Fruit fly (Drosophila melanogaster) whole organism, embryonic: ENCODE data around the gene EAChm.
A peak's percentile ranks its signal among the peaks of the same experiment; 100 is the strongest.

ENCODE experiments used
- C15 ChIP-seq: fragments of 200-800 bp; sonication (Bioruptor generic); IDR thresholded peaks from 3 replicates; pipeline ENCODE4 v1.3.6; 2022; ENCODE audit warnings: missing biosample characterization, missing genetic modification characterization
- CG11504 ChIP-seq: fragments of 200-800 bp; sonication (Bioruptor generic); optimal IDR thresholded peaks from 3 replicates; lab custom pipeline; 2019; ENCODE audit warnings: missing biosample characterization, mild to moderate bottlenecking, missing genetic modification characterization, moderate library complexity
- CG11696 ChIP-seq: fragments of 200-800 bp; sonication (Bioruptor generic); IDR thresholded peaks from 2 replicates; pipeline ENCODE4 v1.3.6; 2022; ENCODE audit warnings: missing biosample characterization, missing genetic modification characterization
- CG12391 ChIP-seq: fragments of 200-800 bp; sonication (Bioruptor generic); optimal IDR thresholded peaks from 3 replicates; lab custom pipeline; 2018; ENCODE audit warnings: missing biosample characterization, mild to moderate bottlenecking, missing genetic modification characterization, moderate library complexity
- CG12769 ChIP-seq: fragments of 200-800 bp; sonication (Bioruptor generic); optimal IDR thresholded peaks from 2 replicates; lab custom pipeline; 2019; ENCODE audit warnings: missing biosample characterization, mild to moderate bottlenecking, missing genetic modification characterization, moderate library complexity
- CG13287 ChIP-seq: fragments of 200-800 bp; sonication (Bioruptor generic); IDR thresholded peaks from 2 replicates; pipeline ENCODE4 v1.3.6; 2022; ENCODE audit warnings: missing biosample characterization, missing genetic modification characterization; ENCODE audit not compliant: partially characterized antibody
- CG13624 ChIP-seq: fragments of 200-800 bp; sonication (Bioruptor generic); optimal IDR thresholded peaks from 2 replicates; lab custom pipeline; 2016; ENCODE audit warnings: missing biosample characterization, missing genetic modification characterization
- CG13894 ChIP-seq: fragments of 200-800 bp; sonication (Bioruptor generic); optimal IDR thresholded peaks from 3 replicates; lab custom pipeline; 2018; ENCODE audit warnings: missing biosample characterization, mild to moderate bottlenecking, missing genetic modification characterization, moderate library complexity
- CG1603 ChIP-seq: fragments of 200-800 bp; sonication (Bioruptor generic); optimal IDR thresholded peaks from 2 replicates; lab custom pipeline; 2019; ENCODE audit warnings: missing biosample characterization, mild to moderate bottlenecking, missing genetic modification characterization, moderate library complexity
- CG17186 ChIP-seq: fragments of 200-800 bp; sonication (Bioruptor generic); optimal IDR thresholded peaks from 3 replicates; lab custom pipeline; 2017; ENCODE audit warnings: missing biosample characterization, missing genetic modification reagents, missing genetic modification characterization
- CG17612 ChIP-seq: fragments of 200-800 bp; sonication (Bioruptor generic); IDR thresholded peaks from 2 replicates; pipeline ENCODE4 v1.3.6; 2022; ENCODE audit warnings: missing biosample characterization, missing genetic modification characterization
- CG17802 ChIP-seq: fragments of 200-800 bp; sonication (Bioruptor generic); optimal IDR thresholded peaks from 2 replicates; lab custom pipeline; 2018; ENCODE audit warnings: missing biosample characterization, mild to moderate bottlenecking, missing genetic modification characterization, moderate library complexity
- CG3281 ChIP-seq: fragments of 200-800 bp; sonication (Bioruptor generic); optimal IDR thresholded peaks from 3 replicates; lab custom pipeline; 2017; ENCODE audit warnings: missing biosample characterization, mild to moderate bottlenecking, missing genetic modification characterization
- CG33213 ChIP-seq: fragments of 200-800 bp; sonication (Bioruptor generic); optimal IDR thresholded peaks from 3 replicates; lab custom pipeline; 2016; ENCODE audit warnings: missing biosample characterization, missing genetic modification characterization
- CG3995 ChIP-seq: fragments of 200-800 bp; sonication (Bioruptor generic); optimal IDR thresholded peaks from 3 replicates; lab custom pipeline; 2016; ENCODE audit warnings: missing biosample characterization, missing genetic modification characterization
- CG6791 ChIP-seq: fragments of 200-800 bp; sonication (Bioruptor generic); IDR thresholded peaks from 3 replicates; pipeline ENCODE4 v1.3.6; 2022; ENCODE audit warnings: missing biosample characterization, missing genetic modification characterization; ENCODE audit not compliant: partially characterized antibody
- CG7786 ChIP-seq: fragments of 200-800 bp; sonication (Bioruptor generic); optimal IDR thresholded peaks from 2 replicates; lab custom pipeline; 2016; ENCODE audit warnings: missing biosample characterization, missing genetic modification characterization
- CG9797 ChIP-seq: fragments of 200-800 bp; sonication (Bioruptor generic); optimal IDR thresholded peaks from 3 replicates; lab custom pipeline; 2018; ENCODE audit warnings: missing biosample characterization, mild to moderate bottlenecking, missing genetic modification characterization
- CoRest ChIP-seq: fragments of 200-800 bp; sonication (Bioruptor generic); optimal IDR thresholded peaks from 3 replicates; lab custom pipeline; 2018; ENCODE audit warnings: missing biosample characterization, mild to moderate bottlenecking, missing genetic modification characterization, moderate library complexity
- Fer1 ChIP-seq: fragments of 200-800 bp; sonication (Bioruptor generic); optimal IDR thresholded peaks from 2 replicates; lab custom pipeline; 2017; ENCODE audit warnings: missing biosample characterization, mild to moderate bottlenecking, missing genetic modification characterization
- HHEX ChIP-seq: fragments of 200-800 bp; sonication (Bioruptor generic); optimal IDR thresholded peaks from 3 replicates; lab custom pipeline; 2017; ENCODE audit warnings: missing biosample characterization, mild to moderate bottlenecking, missing genetic modification characterization, missing genetic modification reagents
- HmgZ ChIP-seq: fragments of 200-800 bp; sonication (Bioruptor generic); optimal IDR thresholded peaks from 2 replicates; lab custom pipeline; 2018; ENCODE audit warnings: missing biosample characterization, mild to moderate bottlenecking, missing genetic modification characterization
- Hmr ChIP-seq: fragments of 200-800 bp; sonication (Bioruptor generic); optimal IDR thresholded peaks from 3 replicates; lab custom pipeline; 2017; ENCODE audit warnings: mild to moderate bottlenecking, missing biosample characterization, missing genetic modification reagents, missing genetic modification characterization
- Hr51 ChIP-seq, 2 experiments: fragments of 200-800 bp; sonication (Bioruptor generic); optimal IDR thresholded peaks; 2 replicates in 1 of 2; 3 replicates in 1 of 2; lab custom pipeline; 2016 to 2018; ENCODE audit warnings: missing biosample characterization in 2 of 2, missing genetic modification characterization in 2 of 2, mild to moderate bottlenecking in 1 of 2, moderate library complexity in 1 of 2
- MESR4 ChIP-seq: fragments of 200-800 bp; sonication (Bioruptor generic); optimal IDR thresholded peaks from 2 replicates; lab custom pipeline; 2018; ENCODE audit warnings: missing biosample characterization, mild to moderate bottlenecking, missing genetic modification characterization, moderate library complexity
- Sox100B ChIP-seq: fragments of 200-800 bp; sonication (Bioruptor generic); optimal IDR thresholded peaks from 3 replicates; lab custom pipeline; 2018; ENCODE audit warnings: missing biosample characterization, mild to moderate bottlenecking, missing genetic modification characterization
- Sry-δ ChIP-seq: fragments of 200-800 bp; sonication (Bioruptor generic); optimal IDR thresholded peaks from 2 replicates; lab custom pipeline; 2016; ENCODE audit warnings: missing biosample characterization, missing genetic modification characterization
- Xrp1 ChIP-seq: fragments of 200-800 bp; sonication (Bioruptor generic); IDR thresholded peaks from 2 replicates; pipeline ENCODE4 v1.3.6; 2022; ENCODE audit warnings: missing biosample characterization, missing genetic modification characterization
- YL-1 ChIP-seq: fragments of 200-800 bp; sonication (Bioruptor generic); optimal IDR thresholded peaks from 3 replicates; lab custom pipeline; 2017; ENCODE audit warnings: missing biosample characterization, mild to moderate bottlenecking, missing genetic modification characterization
- aop ChIP-seq: fragments of 200-800 bp; sonication (Bioruptor generic); IDR thresholded peaks from 2 replicates; pipeline ENCODE4 v1.3.6; 2022; ENCODE audit warnings: missing biosample characterization, missing genetic modification characterization
- bigmax ChIP-seq: fragments of 200-800 bp; sonication (Bioruptor generic); optimal IDR thresholded peaks from 2 replicates; lab custom pipeline; 2018; ENCODE audit warnings: missing biosample characterization, mild to moderate bottlenecking, missing genetic modification characterization
- caup ChIP-seq: fragments of 200-800 bp; sonication (Bioruptor generic); optimal IDR thresholded peaks from 3 replicates; lab custom pipeline; 2017; ENCODE audit warnings: missing biosample characterization, mild to moderate bottlenecking, missing genetic modification characterization, moderate library complexity; ENCODE audit not compliant: severe bottlenecking
- dm ChIP-seq: fragments of 200-800 bp; sonication (Bioruptor generic); optimal IDR thresholded peaks from 3 replicates; lab custom pipeline; 2016; ENCODE audit warnings: missing biosample characterization, missing genetic modification characterization
- gfzf ChIP-seq: fragments of 200-800 bp; sonication (Bioruptor generic); optimal IDR thresholded peaks from 2 replicates; lab custom pipeline; 2016; ENCODE audit warnings: missing biosample characterization, mild to moderate bottlenecking, missing genetic modification characterization, moderate library complexity
- gro ChIP-seq: fragments of 200-800 bp; sonication (Bioruptor generic); optimal IDR thresholded peaks from 2 replicates; lab custom pipeline; 2016; ENCODE audit warnings: missing biosample characterization, missing genetic modification characterization
- her ChIP-seq: fragments of 200-800 bp; sonication (Bioruptor generic); optimal IDR thresholded peaks from 2 replicates; lab custom pipeline; 2016; ENCODE audit warnings: missing biosample characterization, missing genetic modification characterization
- lab ChIP-seq: fragments of 200-800 bp; sonication (Bioruptor generic); optimal IDR thresholded peaks from 3 replicates; lab custom pipeline; 2017; ENCODE audit warnings: missing biosample characterization, missing genetic modification characterization, mild to moderate bottlenecking, moderate library complexity, missing genetic modification reagents
- luna ChIP-seq: fragments of 200-800 bp; sonication (Bioruptor generic); optimal IDR thresholded peaks from 2 replicates; lab custom pipeline; 2016; ENCODE audit warnings: missing biosample characterization, missing genetic modification characterization
- nom ChIP-seq: fragments of 200-800 bp; sonication (Bioruptor generic); optimal IDR thresholded peaks from 2 replicates; lab custom pipeline; 2017; ENCODE audit warnings: missing biosample characterization, missing genetic modification characterization, mild to moderate bottlenecking, moderate library complexity, missing genetic modification reagents
- otp ChIP-seq: fragments of 200-800 bp; sonication (Bioruptor generic); IDR thresholded peaks from 3 replicates; pipeline ENCODE4, ENCODE4 v1.3.6; 2022; ENCODE audit warnings: missing biosample characterization, missing genetic modification characterization
- phol ChIP-seq: fragments of 200-800 bp; sonication (Bioruptor generic); optimal IDR thresholded peaks from 3 replicates; lab custom pipeline; 2018; ENCODE audit warnings: missing biosample characterization, mild to moderate bottlenecking, missing genetic modification characterization, moderate library complexity
- prd ChIP-seq, 3 experiments: fragments of >200 bp in 2 of 3; fragments of 200-800 bp in 1 of 3; sonication (Bioruptor generic) in 1 of 3; optimal IDR thresholded peaks in 2 of 3; IDR thresholded peaks in 1 of 3; 2 replicates in 2 of 3; 3 replicates in 1 of 3; pipeline versions ENCODE4 v1.3.6 to Lab custom; 2017 to 2022; ENCODE audit warnings: missing biosample characterization in 1 of 3, missing genetic modification characterization in 1 of 3
- psq ChIP-seq: fragments of 200-800 bp; sonication (Bioruptor generic); optimal IDR thresholded peaks from 2 replicates; lab custom pipeline; 2017; ENCODE audit warnings: missing biosample characterization, missing genetic modification characterization
- pzg ChIP-seq: fragments of 200-800 bp; sonication (Bioruptor generic); optimal IDR thresholded peaks from 3 replicates; lab custom pipeline; 2018; ENCODE audit warnings: missing biosample characterization, mild to moderate bottlenecking, missing genetic modification characterization, moderate library complexity
- row ChIP-seq: fragments of 200-800 bp; sonication (Bioruptor generic); IDR thresholded peaks from 3 replicates; pipeline ENCODE4 v1.3.6; 2022; ENCODE audit warnings: missing biosample characterization, missing genetic modification characterization
- slbo ChIP-seq: fragments of 200-800 bp; sonication (Bioruptor generic); IDR thresholded peaks from 2 replicates; pipeline ENCODE4 v1.3.6; 2022; ENCODE audit warnings: missing biosample characterization, missing genetic modification characterization
- sob ChIP-seq: fragments of 200-800 bp; sonication (Bioruptor generic); IDR thresholded peaks from 2 replicates; pipeline ENCODE4 v1.3.6; 2022; ENCODE audit warnings: missing biosample characterization, missing genetic modification characterization
- tin ChIP-seq: fragments of 200-800 bp; sonication (Bioruptor generic); optimal IDR thresholded peaks from 3 replicates; lab custom pipeline; 2016; ENCODE audit warnings: missing biosample characterization, missing genetic modification characterization

The EAChm gene

dm6 chr3L:15097878-15098520 lies 43.4 kb downstream of the EAChm start, which contains the start of gene Ctps (continued):
- TF ChIP-seq CG3281 (GFP tag; lab: Kevin White, UChicago) (no peak), CG13624 (GFP tag; lab: Kevin White, UChicago) (peak; percentile 24), CG17802 (tag; lab: Kevin White, UChicago) (peak; percentile 7), CG12769 (peak; percentile 2), Hmr (GFP tag; lab: Kevin White, UChicago) (peak; percentile 27), gfzf (GFP tag; lab: Kevin White, UChicago) (peak; percentile 82), CG17186 (GFP tag; lab: Kevin White, UChicago) (peak; percentile 30), bigmax (peak; percentile 6), dm (GFP tag; lab: Kevin White, UChicago) (peak; percentile 76), slbo (GFP tag; lab: Robert Waterston, UW) (peak; percentile 42; the same call in 1 of the 2 replicates), CG13894 (no peak), MESR4 (peak; percentile 65), CG6791 (GFP tag; lab: Robert Waterston, UW) (no peak), Sox100B (GFP tag; lab: Kevin White, UChicago) (peak; percentile 10), CG9797 (GFP tag; lab: Kevin White, UChicago) (peak; percentile 65), caup (GFP tag; lab: Kevin White, UChicago) (peak; percentile 5), CG11696 (no peak), psq (GFP tag; lab: Kevin White, UChicago) (no peak), otp (GFP tag; lab: Robert Waterston, UW) (no peak), aop (GFP tag; lab: Robert Waterston, UW) (no peak), CG7786 (GFP tag; lab: Kevin White, UChicago) (peak; percentile 29), pzg (peak; percentile 75), row (GFP tag; lab: Robert Waterston, UW) (peak; percentile 38; the same call in 1 of the 3 replicates), CG13287 (GFP tag; lab: Robert Waterston, UW) (peak; percentile 14; the same call in 1 of the 2 replicates), nom (GFP tag; lab: Kevin White, UChicago) (no peak), lab (GFP tag; lab: Kevin White, UChicago) (peak; percentile 24), Hr51 (GFP tag; optimal IDR thresholded peaks at IDR 0.05; lab: Kevin White, UChicago) (peak in 1 of 2 experiments; percentile 15), CG17612 (GFP tag; lab: Robert Waterston, UW) (no peak), CG3995 (GFP tag; lab: Kevin White, UChicago) (peak; percentile 31), CoRest (peak; percentile 4), C15 (no peak), gro (GFP tag; lab: Kevin White, UChicago) (peak; percentile 35), her (GFP tag; lab: Kevin White, UChicago) (peak; percentile 50), tin (GFP tag; lab: Kevin White, UChicago) (peak; percentile 7), HHEX (GFP tag; lab: Kevin White, UChicago) (peak; percentile 4), Sry-δ (GFP tag; lab: Kevin White, UChicago) (peak; percentile 15), sob (GFP tag; lab: Robert Waterston, UW) (peak; percentile 40; the same call in 1 of the 2 replicates), luna (no peak), CG12391 (peak; percentile 41), HmgZ (tag; lab: Kevin White, UChicago) (peak; percentile 25), phol (tag; lab: Kevin White, UChicago) (peak; percentile 2), CG1603 (tag; lab: Kevin White, UChicago) (peak; percentile 66), CG33213 (GFP tag; lab: Kevin White, UChicago) (peak; percentile 34), YL-1 (GFP tag; lab: Kevin White, UChicago) (peak; percentile 28), Fer1 (GFP tag; lab: Kevin White, UChicago) (peak; percentile 27), prd (optimal IDR thresholded peaks at IDR 0.05; lab: Kevin White, UChicago) (no peak), prd (GFP tag; IDR thresholded peaks at IDR 0.05; lab: Robert Waterston, UW) (0 out of 3 replicates have a peak, but pooled peaks have one; percentile 19), CG11504 (tag; lab: Kevin White, UChicago) (peak; percentile 28), Xrp1 (GFP tag; lab: Robert Waterston, UW) (0 out of 2 replicates have a peak, but pooled peaks have one; percentile 12)
- TF ChIP-seq, all 482 proteins: peak for 77
